Worm (Caenorhabditis elegans): ENCODE measurements around the gene F54D5.15.

DNA sequence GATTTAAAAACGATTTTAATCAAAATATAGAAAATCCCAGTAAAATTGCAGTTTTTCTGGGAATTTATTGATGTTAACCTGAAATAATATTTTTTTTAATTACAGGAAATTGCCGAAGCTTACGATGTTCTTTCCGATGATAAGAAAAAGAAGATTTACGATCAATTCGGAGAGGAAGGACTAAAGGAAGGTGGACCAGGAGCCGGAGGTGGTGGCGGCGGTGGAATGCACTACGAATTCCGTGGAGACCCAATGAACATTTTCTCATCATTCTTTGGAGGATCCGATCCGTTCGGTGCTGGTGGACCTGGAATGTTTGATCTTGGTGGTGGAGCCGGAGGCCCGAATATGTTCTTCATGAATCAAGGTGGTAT, 18.1 kb downstream of the F54D5.15 start:
- TF ChIP-seq flt-1 (GFP tag; IDR thresholded peaks at IDR 0.05), result no peak
- TF ChIP-seq med-1 (GFP tag; optimal IDR thresholded peaks at IDR 0.05; ENCODE audit: insufficient read depth), result no peak
- TF ChIP-seq tab-1 (GFP tag; IDR thresholded peaks at IDR 0.05), result no peak
- TF ChIP-seq ztf-23 (GFP tag; IDR thresholded peaks at IDR 0.05), result no peak

Data from whole organism, midembryonic.